Worm (Caenorhabditis elegans) whole organism, midembryonic: ENCODE data around the gene psf-1.

Experiments used
- T22C8.4 ChIP-seq: fragments of 200-800 bp; sonication (Bioruptor generic); IDR thresholded peaks from 2 replicates; pipeline ENCODE4 v1.3.6; 2022; ENCODE audit warnings: missing genetic modification characterization, missing compliant biosample characterization
- cog-1 ChIP-seq: sonication (generic microtip); optimal IDR thresholded peaks from 2 replicates; lab custom pipeline; 2016; ENCODE audit warnings: missing genetic modification characterization, missing compliant biosample characterization
- flt-1 ChIP-seq: fragments of 200-800 bp; sonication (Bioruptor generic); IDR thresholded peaks from 2 replicates; pipeline ENCODE4 v1.3.6; 2022; ENCODE audit warnings: missing genetic modification characterization, missing compliant biosample characterization
- klf-2 ChIP-seq: fragments of 200-800 bp; sonication (Bioruptor generic); conservative IDR thresholded peaks from 2 replicates; pipeline ENCODE4 v1.3.6; 2022; ENCODE audit warnings: missing genetic modification reagents, missing genetic modification characterization, missing compliant biosample characterization
- med-1 ChIP-seq: sonication (generic microtip); optimal IDR thresholded peaks from 2 replicates; lab custom pipeline; 2017; ENCODE audit warnings: missing genetic modification characterization, mild to moderate bottlenecking, missing compliant biosample characterization, antibody characterized with exemption, missing genetic modification reagents; ENCODE audit not compliant: insufficient read depth
- ref-1 ChIP-seq: fragments of 200-800 bp; sonication (Bioruptor generic); conservative IDR thresholded peaks from 2 replicates; pipeline ENCODE4 v1.3.6; 2022; ENCODE audit warnings: missing genetic modification reagents, missing genetic modification characterization, missing compliant biosample characterization
- tab-1 ChIP-seq: fragments of 200-800 bp; sonication (Bioruptor generic); IDR thresholded peaks from 2 replicates; pipeline ENCODE4 v1.3.6; 2022; ENCODE audit warnings: missing genetic modification characterization, missing compliant biosample characterization
- ztf-23 ChIP-seq: fragments of 200-800 bp; sonication (Bioruptor generic); IDR thresholded peaks from 2 replicates; pipeline ENCODE4 v1.3.6; 2022; ENCODE audit warnings: missing genetic modification reagents, missing genetic modification characterization, missing compliant biosample characterization
- ztf-29 ChIP-seq: fragments of 200-800 bp; sonication (Bioruptor generic); IDR thresholded peaks from 2 replicates; pipeline ENCODE4 v1.3.6; 2022; ENCODE audit warnings: missing genetic modification reagents, missing genetic modification characterization, missing compliant biosample characterization

DNA sequence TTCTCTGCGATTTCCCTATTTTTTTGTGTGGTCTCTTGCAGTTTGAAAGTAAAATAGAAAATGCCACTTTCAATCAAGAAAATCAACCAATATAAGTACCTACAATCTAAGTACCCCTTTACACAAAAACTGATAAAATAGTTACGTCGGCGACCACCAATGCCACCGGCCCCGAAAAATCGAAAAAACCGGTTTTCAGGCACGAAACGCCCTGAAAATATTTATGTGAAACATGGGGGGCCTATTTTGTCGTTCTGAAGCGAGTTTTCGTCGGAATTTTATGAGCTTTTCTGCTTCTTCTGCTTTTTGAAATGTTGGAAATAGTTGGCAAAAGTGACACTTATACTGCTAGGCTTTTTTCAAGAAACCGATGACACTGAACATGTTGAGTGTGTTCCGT lies 20.1 kb downstream of the psf-1 start:
- TF ChIP-seq klf-2 (GFP tag; lab: Robert Waterston, UW) (no peak), ztf-23 (GFP tag; lab: Robert Waterston, UW) (no peak), med-1 (GFP tag; lab: Kevin White, UChicago) (no peak), flt-1 (no peak), ztf-29 (GFP tag; lab: Robert Waterston, UW) (no peak), ref-1 (GFP tag; lab: Robert Waterston, UW) (no peak), T22C8.4 (GFP tag; lab: Robert Waterston, UW) (no peak), cog-1 (tag; lab: Kevin White, UChicago) (no peak), tab-1 (GFP tag; lab: Robert Waterston, UW) (no peak)
